Worm (Caenorhabditis elegans) whole organism, L1 larva: ENCODE measurements around the gene srx-93.

Experiments
- C04F5.9 ChIP-seq: sonication (generic microtip); optimal IDR thresholded peaks from 2 replicates; lab custom pipeline; 2016; ENCODE audit warnings: missing genetic modification characterization, missing compliant biosample characterization
- Y116A8C.19 ChIP-seq: sonication (generic microtip); optimal IDR thresholded peaks from 2 replicates; lab custom pipeline; 2016; ENCODE audit warnings: missing compliant biosample characterization, missing genetic modification characterization, borderline replicate concordance
- ama-1 ChIP-seq: fragments of 150-350 bp; optimal IDR thresholded peaks from 2 replicates; lab custom pipeline; 2014
- ceh-8 ChIP-seq: fragments of 200-800 bp; sonication (Bioruptor generic); optimal IDR thresholded peaks from 2 replicates; lab custom pipeline; 2018; ENCODE audit warnings: mild to moderate bottlenecking, missing genetic modification characterization, moderate library complexity, missing compliant biosample characterization
- ceh-88 ChIP-seq: fragments of 200-800 bp; sonication (Bioruptor generic); IDR thresholded peaks from 2 replicates; pipeline ENCODE4 v1.3.6; 2022; ENCODE audit warnings: missing genetic modification characterization, missing compliant biosample characterization
- ceh-90 ChIP-seq: sonication (generic microtip); optimal IDR thresholded peaks from 2 replicates; lab custom pipeline; 2016; ENCODE audit warnings: missing genetic modification characterization, missing compliant biosample characterization
- ces-1 ChIP-seq: fragments of 150-350 bp; optimal IDR thresholded peaks from 2 replicates; lab custom pipeline; 2014; ENCODE audit warnings: missing biosample characterization, missing genetic modification reagents, missing genetic modification characterization
- dpl-1 ChIP-seq, 3 experiments: fragments of 150-350 bp in 2 of 3; sonication (generic microtip) in 1 of 3; optimal IDR thresholded peaks; 2 replicates each; lab custom pipeline; 2014 to 2017; ENCODE audit warnings: missing biosample characterization in 3 of 3, missing genetic modification characterization in 3 of 3, missing genetic modification reagents in 3 of 3
- dsc-1 ChIP-seq: sonication (generic microtip); optimal IDR thresholded peaks from 2 replicates; lab custom pipeline; 2016; ENCODE audit warnings: mild to moderate bottlenecking, missing genetic modification characterization, missing compliant biosample characterization
- efl-1 ChIP-seq, 4 experiments: fragments of 150-350 bp; optimal IDR thresholded peaks in 3 of 4; peaks in 1 of 4; 1 replicate in 1 of 4; 2 replicates in 3 of 4; lab custom pipeline; 2014; ENCODE audit warnings: missing biosample characterization in 2 of 4, missing genetic modification characterization in 2 of 4, missing genetic modification reagents in 2 of 4
- ets-5 ChIP-seq: fragments of 200-800 bp; sonication (Bioruptor generic); IDR thresholded peaks from 2 replicates; pipeline ENCODE4 v1.3.6; 2022; ENCODE audit warnings: missing genetic modification characterization, missing compliant biosample characterization
- fkh-10 ChIP-seq: sonication (generic microtip); optimal IDR thresholded peaks from 2 replicates; lab custom pipeline; 2017; ENCODE audit warnings: missing biosample characterization, missing genetic modification reagents, missing genetic modification characterization
- fkh-4 ChIP-seq: sonication (generic microtip); optimal IDR thresholded peaks from 2 replicates; lab custom pipeline; 2016; ENCODE audit warnings: missing compliant biosample characterization, missing genetic modification characterization, borderline replicate concordance
- fkh-8 ChIP-seq: sonication (generic microtip); optimal IDR thresholded peaks from 2 replicates; lab custom pipeline; 2016; ENCODE audit warnings: mild to moderate bottlenecking, missing genetic modification characterization, missing compliant biosample characterization
- hlh-17 ChIP-seq: fragments of 200-800 bp; sonication (Bioruptor generic); optimal IDR thresholded peaks from 2 replicates; lab custom pipeline; 2018; ENCODE audit warnings: missing genetic modification characterization, mild to moderate bottlenecking, missing compliant biosample characterization, moderate library complexity, borderline replicate concordance
- hlh-4 ChIP-seq: sonication (generic microtip); optimal IDR thresholded peaks from 2 replicates; lab custom pipeline; 2016; ENCODE audit warnings: mild to moderate bottlenecking, missing genetic modification characterization, missing compliant biosample characterization
- irx-1 ChIP-seq: sonication (generic microtip); optimal IDR thresholded peaks from 2 replicates; lab custom pipeline; 2016; ENCODE audit warnings: missing genetic modification characterization, missing compliant biosample characterization
- isw-1 ChIP-seq: fragments of 200-800 bp; sonication (Bioruptor generic); IDR thresholded peaks from 2 replicates; pipeline ENCODE4 v1.3.6; 2022; ENCODE audit warnings: missing genetic modification characterization, missing compliant biosample characterization
- jun-1 ChIP-seq: fragments of 150-350 bp; optimal IDR thresholded peaks from 2 replicates; lab custom pipeline; 2014; ENCODE audit warnings: missing biosample characterization, missing genetic modification reagents, missing genetic modification characterization
- lin-13 ChIP-seq: fragments of 150-350 bp; optimal IDR thresholded peaks from 2 replicates; lab custom pipeline; 2014; ENCODE audit warnings: missing biosample characterization, missing genetic modification reagents, missing genetic modification characterization
- lin-14 ChIP-seq: fragments of 200-800 bp; sonication (Bioruptor generic); optimal IDR thresholded peaks from 2 replicates; lab custom pipeline; 2018; ENCODE audit warnings: mild to moderate bottlenecking, missing genetic modification characterization, moderate library complexity, missing compliant biosample characterization
- lir-3 ChIP-seq: sonication (generic microtip); optimal IDR thresholded peaks from 2 replicates; lab custom pipeline; 2016; ENCODE audit warnings: mild to moderate bottlenecking, missing genetic modification characterization, moderate library complexity, missing compliant biosample characterization; ENCODE audit not compliant: poor library complexity
- lsy-2 ChIP-seq, 2 experiments: fragments of 150-350 bp; optimal IDR thresholded peaks; 2 replicates each; lab custom pipeline; 2014; ENCODE audit warnings: missing biosample characterization in 2 of 2, missing genetic modification characterization in 2 of 2
- mdl-1 ChIP-seq, 2 experiments: fragments of 150-350 bp; optimal IDR thresholded peaks; 2 replicates each; lab custom pipeline; 2014 to 2017; ENCODE audit warnings: missing biosample characterization in 2 of 2, missing genetic modification characterization in 2 of 2, inconsistent platforms in 1 of 2
- mep-1 ChIP-seq: fragments of 150-350 bp; optimal IDR thresholded peaks from 2 replicates; lab custom pipeline; 2014; ENCODE audit warnings: missing biosample characterization, missing genetic modification characterization
- nhr-12 ChIP-seq: sonication (generic microtip); optimal IDR thresholded peaks from 2 replicates; lab custom pipeline; 2017; ENCODE audit warnings: missing biosample characterization, missing genetic modification characterization
- nhr-20 ChIP-seq: sonication (generic microtip); optimal IDR thresholded peaks from 2 replicates; lab custom pipeline; 2016; ENCODE audit warnings: mild to moderate bottlenecking, missing genetic modification characterization, missing compliant biosample characterization
- nhr-28 ChIP-seq: fragments of 150-350 bp; optimal IDR thresholded peaks from 2 replicates; lab custom pipeline; 2014; ENCODE audit warnings: missing biosample characterization, missing genetic modification characterization
- nhr-47 ChIP-seq: sonication (generic microtip); optimal IDR thresholded peaks from 2 replicates; lab custom pipeline; 2016; ENCODE audit warnings: mild to moderate bottlenecking, missing genetic modification characterization, moderate library complexity, missing compliant biosample characterization
- nhr-71 ChIP-seq: sonication (generic microtip); optimal IDR thresholded peaks from 2 replicates; lab custom pipeline; 2016; ENCODE audit warnings: mild to moderate bottlenecking, missing genetic modification characterization, moderate library complexity, missing compliant biosample characterization
- nhr-77 ChIP-seq: fragments of 150-350 bp; optimal IDR thresholded peaks from 2 replicates; lab custom pipeline; 2014; ENCODE audit warnings: missing biosample characterization, missing genetic modification characterization
- nhr-90 ChIP-seq: sonication (generic microtip); optimal IDR thresholded peaks from 2 replicates; lab custom pipeline; 2016; ENCODE audit warnings: mild to moderate bottlenecking, missing genetic modification characterization, missing compliant biosample characterization; ENCODE audit not compliant: poor library complexity
- pax-3 ChIP-seq: fragments of 200-800 bp; sonication (Bioruptor generic); optimal IDR thresholded peaks from 2 replicates; lab custom pipeline; 2018; ENCODE audit warnings: mild to moderate bottlenecking, missing genetic modification characterization, moderate library complexity, missing compliant biosample characterization
- skn-1 ChIP-seq: fragments of 150-350 bp; optimal IDR thresholded peaks from 2 replicates; lab custom pipeline; 2014; ENCODE audit warnings: missing biosample characterization, missing genetic modification characterization
- snpc-4 ChIP-seq: fragments of 150-350 bp; optimal IDR thresholded peaks from 2 replicates; lab custom pipeline; 2014; ENCODE audit warnings: missing biosample characterization, missing genetic modification characterization
- snu-23 ChIP-seq: sonication (generic microtip); optimal IDR thresholded peaks from 2 replicates; lab custom pipeline; 2016; ENCODE audit warnings: missing genetic modification characterization, missing compliant biosample characterization
- sox-4 ChIP-seq: sonication (generic microtip); optimal IDR thresholded peaks from 2 replicates; lab custom pipeline; 2016; ENCODE audit warnings: missing genetic modification characterization, missing compliant biosample characterization
- swsn-7 ChIP-seq: sonication (generic microtip); optimal IDR thresholded peaks from 2 replicates; lab custom pipeline; 2016; ENCODE audit warnings: missing genetic modification characterization, missing compliant biosample characterization
- unc-130 ChIP-seq: fragments of 150-350 bp; optimal IDR thresholded peaks from 2 replicates; lab custom pipeline; 2017; ENCODE audit warnings: missing biosample characterization, missing genetic modification characterization, inconsistent platforms
- unc-30 ChIP-seq: sonication (generic microtip); optimal IDR thresholded peaks from 2 replicates; lab custom pipeline; 2017; ENCODE audit warnings: missing biosample characterization, missing genetic modification characterization
- unc-62 ChIP-seq: fragments of 150-350 bp; optimal IDR thresholded peaks from 2 replicates; lab custom pipeline; 2014; ENCODE audit warnings: missing biosample characterization, missing genetic modification reagents, missing genetic modification characterization
- xbp-1 ChIP-seq: sonication (generic microtip); optimal IDR thresholded peaks from 2 replicates; lab custom pipeline; 2016; ENCODE audit warnings: missing genetic modification characterization, missing compliant biosample characterization
- zag-1 ChIP-seq: fragments of 150-350 bp; optimal IDR thresholded peaks from 2 replicates; lab custom pipeline; 2014; ENCODE audit warnings: missing biosample characterization, missing genetic modification characterization
- zip-4 ChIP-seq: fragments of 200-800 bp; sonication (Bioruptor generic); optimal IDR thresholded peaks from 2 replicates; lab custom pipeline; 2018; ENCODE audit warnings: mild to moderate bottlenecking, missing genetic modification characterization, moderate library complexity, missing compliant biosample characterization

srx-93 gene

ce11 chrV:3639873-3640272 lies 19.4 kb upstream of the srx-93 start:
- TF ChIP-seq nhr-47 (tag; lab: Kevin White, UChicago): no peak
- TF ChIP-seq xbp-1 (tag; lab: Kevin White, UChicago): no peak
- TF ChIP-seq fkh-10 (GFP tag; lab: Kevin White, UChicago): no peak
- no peak for TF ChIP-seq nhr-28 (tag; lab: Kevin White, UChicago)
- TF ChIP-seq ceh-90: no peak
- no peak for TF ChIP-seq ces-1 (GFP tag; lab: Kevin White, UChicago)
- no peak for TF ChIP-seq lin-14 (GFP tag; lab: Kevin White, UChicago)
- TF ChIP-seq fkh-8: peak; percentile 55
- TF ChIP-seq isw-1 (GFP tag; lab: Robert Waterston, UW): no peak
- TF ChIP-seq zip-4 (GFP tag; lab: Kevin White, UChicago): no peak
- no peak for TF ChIP-seq Y116A8C.19 (tag; lab: Kevin White, UChicago)
- TF ChIP-seq hlh-4 (tag; lab: Kevin White, UChicago): no peak
- TF ChIP-seq lin-13 (GFP tag; lab: Kevin White, UChicago): no peak
- TF ChIP-seq ceh-8 (GFP tag; lab: Kevin White, UChicago): no peak
- TF ChIP-seq nhr-77: no peak
- no peak for TF ChIP-seq irx-1 (tag; lab: Kevin White, UChicago)
- peak; percentile 1 for TF ChIP-seq nhr-71
- no peak for TF ChIP-seq nhr-20 (tag; lab: Kevin White, UChicago)
- TF ChIP-seq hlh-17 (GFP tag; lab: Kevin White, UChicago): no peak
- TF ChIP-seq zag-1 (tag; lab: Kevin White, UChicago): no peak
- TF ChIP-seq unc-30: no peak
- TF ChIP-seq lir-3 (tag; lab: Kevin White, UChicago): no peak
- peak; percentile 91 for TF ChIP-seq dsc-1
- TF ChIP-seq snu-23 (GFP tag; lab: Kevin White, UChicago): no peak
- no peak for TF ChIP-seq fkh-4
- peak; percentile 44 for TF ChIP-seq pax-3 (tag; lab: Kevin White, UChicago)
- no peak for TF ChIP-seq swsn-7 (tag; lab: Kevin White, UChicago)
- TF ChIP-seq jun-1 (tag; lab: Kevin White, UChicago): no peak
- no peak for TF ChIP-seq nhr-12 (tag; lab: Kevin White, UChicago)
- peak; percentile 37 for TF ChIP-seq sox-4 (tag; lab: Kevin White, UChicago)
- no peak for TF ChIP-seq mdl-1 (tag; optimal IDR thresholded peaks at IDR 0.05; lab: Kevin White, UChicago)
- no peak for TF ChIP-seq ceh-88 (GFP tag; lab: Robert Waterston, UW)

ce11 chrV:3637086-3637485 lies 16.6 kb upstream of the srx-93 start, which contains the start of gene srx-41:
srx-41 (minus strand) TSS chrV:3637186.
- no peak for TF ChIP-seq dsc-1
- no peak for TF ChIP-seq isw-1 (GFP tag; lab: Robert Waterston, UW)
- no peak for TF ChIP-seq nhr-28 (tag; lab: Kevin White, UChicago)
- TF ChIP-seq ama-1 (lab: Kevin White, UChicago): no peak
- TF ChIP-seq dpl-1 (GFP tag; optimal IDR thresholded peaks at IDR 0.05; lab: Kevin White, UChicago): no peak
- no peak for TF ChIP-seq zag-1 (tag; lab: Kevin White, UChicago)
- TF ChIP-seq efl-1 (optimal IDR thresholded peaks at IDR 0.05; lab: Kevin White, UChicago): no peak
- TF ChIP-seq efl-1 (GFP tag; optimal IDR thresholded peaks at IDR 0.05 in 1 of 2; lab: Kevin White, UChicago): no peak
- TF ChIP-seq C04F5.9 (tag; lab: Kevin White, UChicago): no peak
- no peak for TF ChIP-seq hlh-4 (tag; lab: Kevin White, UChicago)
- TF ChIP-seq unc-130 (tag; lab: Kevin White, UChicago): no peak
- no peak for TF ChIP-seq nhr-90
- no peak for TF ChIP-seq skn-1
- no peak for TF ChIP-seq ceh-8 (GFP tag; lab: Kevin White, UChicago)
- no peak for TF ChIP-seq unc-62 (GFP tag; lab: Kevin White, UChicago)
- no peak for TF ChIP-seq ets-5
- TF ChIP-seq mep-1 (tag; lab: Kevin White, UChicago): no peak
- TF ChIP-seq lsy-2 (tag; optimal IDR thresholded peaks at IDR 0.05; lab: Kevin White, UChicago): no peak
- TF ChIP-seq snpc-4 (tag; lab: Kevin White, UChicago): no peak
